Worm (Caenorhabditis elegans): ENCODE results near the gene npr-9.
A peak's percentile ranks its signal among the peaks of the same experiment; 100 is the strongest.

The npr-9 gene

DNA sequence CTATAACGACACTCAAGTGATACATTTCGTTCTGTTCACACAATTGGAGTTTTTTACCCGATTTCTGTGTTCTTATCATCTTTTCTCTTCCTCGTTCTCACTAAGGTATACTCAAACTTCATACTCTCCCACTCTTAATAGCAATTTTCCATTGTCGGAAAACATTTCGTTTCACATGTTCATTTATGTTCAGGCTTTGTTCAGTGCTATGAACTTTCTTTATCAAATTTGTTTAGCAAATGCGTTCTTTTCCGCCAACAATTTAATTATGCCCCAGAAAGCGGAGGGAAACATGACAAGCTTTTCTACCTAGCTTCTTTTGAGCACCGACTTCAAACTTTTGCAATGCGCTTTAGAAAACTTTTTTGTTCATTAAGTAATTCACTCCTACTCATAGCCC, 15.9 kb downstream of the npr-9 start (continued):
- TF ChIP-seq ces-1 (GFP tag; optimal IDR thresholded peaks at IDR 0.05) (peak; percentile 91), tag-97 (GFP tag; IDR thresholded peaks at IDR 0.05) (0 out of 2 replicates have a peak, but pooled peaks have one; percentile 56), rbr-2 (tag; optimal IDR thresholded peaks at IDR 0.05) (no peak), nhr-41 (GFP tag; IDR thresholded peaks at IDR 0.05) (no peak), nhr-48 (tag; optimal IDR thresholded peaks at IDR 0.05) (no peak)

- TF ChIP-seq aha-1 (tag), result peak; percentile 37
- TF ChIP-seq hlh-11 (tag; optimal IDR thresholded peaks at IDR 0.05), result no peak
- TF ChIP-seq unc-62 (GFP tag; optimal IDR thresholded peaks at IDR 0.05 in 1 of 2), result peak in 1 of 2 experiments; percentile 57
- TF ChIP-seq unc-62 (tag; optimal IDR thresholded peaks at IDR 0.05), result no peak
Observed at ce11 chrX:11346155-11346554, 16.6 kb downstream of the npr-9 start, which contains the start of gene oct-2. Gene oct-2, plus strand, starts transcription at chrX:11346455.

DNA sequence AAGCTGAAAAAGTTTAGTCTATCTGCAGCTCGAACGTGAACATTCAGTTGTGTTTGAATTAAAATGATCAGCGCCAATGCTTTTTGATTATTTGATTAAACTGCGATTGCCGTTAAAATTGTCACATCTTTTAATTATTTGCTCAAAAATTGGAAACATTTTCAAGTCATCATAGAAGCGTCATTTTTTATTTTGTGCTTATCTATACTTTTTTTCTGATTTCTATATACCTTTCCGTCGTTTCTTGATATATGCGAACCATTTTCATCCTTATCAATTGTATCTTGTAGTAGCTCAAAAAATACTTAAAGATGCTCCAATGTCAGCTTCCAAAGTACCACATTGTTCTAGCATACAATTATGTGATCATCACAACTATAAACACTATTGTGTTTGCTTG, 21.8 kb downstream of the npr-9 start:
- no peak for TF ChIP-seq daf-16 (GFP tag; optimal IDR thresholded peaks at IDR 0.05)
- TF ChIP-seq daf-16 (tag; optimal IDR thresholded peaks at IDR 0.05), result peak; percentile 16
- no peak for TF ChIP-seq gei-8 (GFP tag; optimal IDR thresholded peaks at IDR 0.05)
- TF ChIP-seq dmd-6 (GFP tag; IDR thresholded peaks at IDR 0.05), result peak; percentile 55; the same call in 1 of the 2 replicates
- TF ChIP-seq hlh-11 (tag; optimal IDR thresholded peaks at IDR 0.05), result peak; percentile 59
- TF ChIP-seq F44E2.7 (GFP tag; IDR thresholded peaks at IDR 0.05), result no peak
- peak; percentile 26 for TF ChIP-seq nhr-77 (tag; optimal IDR thresholded peaks at IDR 0.05)
- TF ChIP-seq pqm-1 (tag; optimal IDR thresholded peaks at IDR 0.05), result peak; percentile 54
- no peak for TF ChIP-seq Y105C5A.15 (GFP tag; IDR thresholded peaks at IDR 0.05)
- peak; percentile 97 for TF ChIP-seq nhr-28 (tag; optimal IDR thresholded peaks at IDR 0.05)

DNA sequence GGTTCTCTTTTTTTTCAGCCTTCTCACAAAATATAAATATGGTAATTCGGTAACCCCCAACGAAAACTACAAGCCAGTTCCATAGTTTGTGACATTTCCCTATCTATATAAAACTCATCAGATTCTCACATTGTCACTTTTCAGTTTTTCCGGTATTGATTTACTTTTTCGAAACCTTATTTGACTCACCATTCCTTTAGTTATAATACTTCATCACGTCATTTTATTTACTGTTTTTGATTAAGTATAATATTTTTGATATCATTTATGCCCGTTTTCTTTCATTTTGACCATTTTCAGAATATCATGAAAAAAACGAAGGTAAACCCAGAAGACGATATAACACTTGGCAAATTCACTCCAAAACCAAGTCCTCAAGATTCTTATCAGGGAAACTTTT, 22.3 kb downstream of the npr-9 start, which contains the start of gene pgp-3:
Gene pgp-3, plus strand, starts transcription at position 301 of the 400 bp plus-strand sequence.
- no peak for TF ChIP-seq nhr-76 (tag; optimal IDR thresholded peaks at IDR 0.05)
- TF ChIP-seq nhr-41 (GFP tag; IDR thresholded peaks at IDR 0.05), result no peak
- TF ChIP-seq Y5F2A.4 (GFP tag; optimal IDR thresholded peaks at IDR 0.05), result no peak
- no peak for TF ChIP-seq F37D6.2 (tag; optimal IDR thresholded peaks at IDR 0.05)
- TF ChIP-seq nhr-6 (tag; optimal IDR thresholded peaks at IDR 0.05), result no peak
- no peak for TF ChIP-seq gei-8 (GFP tag; optimal IDR thresholded peaks at IDR 0.05)
- TF ChIP-seq fos-1 (tag; optimal IDR thresholded peaks at IDR 0.05), result no peak
- no peak for TF ChIP-seq madf-5 (GFP tag; IDR thresholded peaks at IDR 0.05)

DNA sequence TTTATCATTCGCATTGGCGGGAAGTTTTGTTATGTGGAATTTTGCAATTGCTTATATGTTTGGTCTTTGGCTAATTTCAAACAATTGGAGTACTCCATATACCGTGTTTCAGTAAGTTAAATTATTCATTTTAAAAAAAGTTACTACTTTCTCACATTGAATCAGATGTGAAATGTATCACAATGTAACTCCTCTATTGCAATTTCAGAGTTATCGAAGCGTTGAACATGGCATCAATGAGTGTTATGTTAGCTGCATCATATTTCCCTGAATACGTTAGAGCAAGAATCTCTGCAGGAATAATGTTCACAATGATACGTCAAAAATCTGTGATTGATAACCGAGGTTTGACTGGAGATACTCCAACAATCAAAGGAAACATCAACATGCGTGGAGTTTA, 26.3 kb downstream of the npr-9 start:
- TF ChIP-seq hif-1 (tag; optimal IDR thresholded peaks at IDR 0.05), result no peak
- TF ChIP-seq attf-4 (tag; optimal IDR thresholded peaks at IDR 0.05), result no peak
- TF ChIP-seq T26A8.4 (GFP tag; IDR thresholded peaks at IDR 0.05), result no peak
- TF ChIP-seq unc-62 (GFP tag; optimal IDR thresholded peaks at IDR 0.05 in 1 of 2), result peak in 1 of 2 experiments; percentile 94
- no peak for TF ChIP-seq unc-62 (tag; optimal IDR thresholded peaks at IDR 0.05)
- no peak for TF ChIP-seq daf-16 (GFP tag; optimal IDR thresholded peaks at IDR 0.05)
- TF ChIP-seq daf-16 (tag; optimal IDR thresholded peaks at IDR 0.05), result no peak
- TF ChIP-seq egl-27 (tag; optimal IDR thresholded peaks at IDR 0.05), result no peak
- TF ChIP-seq tag-97 (GFP tag; IDR thresholded peaks at IDR 0.05), result no peak

ce11 chrX:11357516-11357915, 28.0 kb downstream of the npr-9 start, which contains the start of gene pgp-4:
Gene pgp-4, plus strand, starts transcription at chrX:11357816.
- TF ChIP-seq nhr-10 (tag; optimal IDR thresholded peaks at IDR 0.05) (no peak), lin-15B (tag; optimal IDR thresholded peaks at IDR 0.05) (no peak)

DNA sequence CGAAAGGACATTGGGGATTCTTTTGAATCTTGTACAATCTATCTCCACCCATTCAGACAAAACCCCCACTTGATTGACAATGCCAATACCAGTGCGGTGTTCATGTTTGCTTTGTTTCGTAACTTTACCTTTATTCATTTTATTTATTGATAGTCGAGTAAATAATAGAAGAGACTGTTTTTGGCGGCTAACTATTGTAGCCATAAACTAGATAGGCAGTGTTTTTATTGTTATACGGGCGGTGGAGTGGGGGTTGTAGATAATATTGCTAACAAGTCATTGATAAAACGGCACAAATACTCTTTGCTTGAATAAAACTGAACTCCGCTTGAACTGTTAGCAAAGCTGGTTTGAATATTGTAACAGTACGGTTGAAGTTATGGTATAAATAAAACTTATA, 35.4 kb downstream of the npr-9 start:
- TF ChIP-seq dpl-1 (GFP tag; optimal IDR thresholded peaks at IDR 0.05), result no peak
- no peak for TF ChIP-seq ceh-20 (GFP tag; IDR thresholded peaks at IDR 0.05)
- no peak for TF ChIP-seq mep-1 (tag; optimal IDR thresholded peaks at IDR 0.05)
- TF ChIP-seq dve-1 (tag; optimal IDR thresholded peaks at IDR 0.05; ENCODE audit: insufficient read depth), result peak; percentile 61
- TF ChIP-seq hmg-1.1 (GFP tag; IDR thresholded peaks at IDR 0.05), result no peak
- TF ChIP-seq lin-1 (GFP tag; IDR thresholded peaks at IDR 0.05), result no peak
- no peak for TF ChIP-seq nhr-42 (GFP tag; IDR thresholded peaks at IDR 0.05)
- TF ChIP-seq nhr-25 (tag; optimal IDR thresholded peaks at IDR 0.05; ENCODE audit: borderline replicate concordance, insufficient read depth), result no peak
- no peak for TF ChIP-seq daf-16 (GFP tag; optimal IDR thresholded peaks at IDR 0.05)
- peak; percentile 83 for TF ChIP-seq daf-16 (tag; optimal IDR thresholded peaks at IDR 0.05)
- TF ChIP-seq nhr-11 (tag; optimal IDR thresholded peaks at IDR 0.05), result no peak
- TF ChIP-seq D1046.2 (GFP tag; IDR thresholded peaks at IDR 0.05), result no peak
- TF ChIP-seq jun-1 (tag; optimal IDR thresholded peaks at IDR 0.05), result no peak
- TF ChIP-seq saeg-2 (GFP tag; IDR thresholded peaks at IDR 0.05), result no peak
- peak; percentile 4 for TF ChIP-seq hlh-11 (tag; optimal IDR thresholded peaks at IDR 0.05)
